Worm (Caenorhabditis elegans): ENCODE measurements around the gene ZC239.13.

ce11 chrII:3244758-3245157 lies 22.1 kb upstream of the ZC239.13 start:
- TF ChIP-seq ceh-83 (GFP tag; optimal IDR thresholded peaks at IDR 0.05) (no peak), unc-39 (tag; optimal IDR thresholded peaks at IDR 0.05) (no peak), cnd-1 (tag; optimal IDR thresholded peaks at IDR 0.05) (no peak), sptf-1 (tag; optimal IDR thresholded peaks at IDR 0.05) (no peak), snpc-4 (tag; optimal IDR thresholded peaks at IDR 0.05) (no peak), nhr-12 (tag; optimal IDR thresholded peaks at IDR 0.05) (no peak), elt-3 (tag; optimal IDR thresholded peaks at IDR 0.05) (no peak), pha-4 (tag; optimal IDR thresholded peaks at IDR 0.05) (no peak), sem-2 (GFP tag; optimal IDR thresholded peaks at IDR 0.05) (no peak), bed-3 (GFP tag; optimal IDR thresholded peaks at IDR 0.05) (no peak), nhr-237 (tag; optimal IDR thresholded peaks at IDR 0.05) (no peak)
